Worm (Caenorhabditis elegans) whole organism, young adult: ENCODE data around the gene F20D6.6.

Source experiments
- B0019.2 ChIP-seq: fragments of 200-800 bp; sonication (Bioruptor generic); conservative IDR thresholded peaks from 2 replicates; pipeline ENCODE4 v1.3.6; 2022; ENCODE audit warnings: missing genetic modification reagents, missing genetic modification characterization, missing compliant biosample characterization
- B0035.1 ChIP-seq: sonication (generic microtip); optimal IDR thresholded peaks from 2 replicates; lab custom pipeline; 2016; ENCODE audit warnings: missing genetic modification characterization, mild to moderate bottlenecking, missing compliant biosample characterization, missing genotype, missing genetic modification reagents
- F57A8.1 ChIP-seq: fragments of 200-800 bp; sonication (Bioruptor generic); optimal IDR thresholded peaks from 2 replicates; lab custom pipeline; 2018; ENCODE audit warnings: mild to moderate bottlenecking, missing genetic modification characterization, moderate library complexity, missing compliant biosample characterization
- T07F8.4 ChIP-seq: sonication (generic microtip); optimal IDR thresholded peaks from 2 replicates; lab custom pipeline; 2016; ENCODE audit warnings: mild to moderate bottlenecking, missing genetic modification characterization, moderate library complexity, missing compliant biosample characterization
- T26A5.8 ChIP-seq: sonication (generic microtip); optimal IDR thresholded peaks from 2 replicates; lab custom pipeline; 2016; ENCODE audit warnings: missing genetic modification characterization, missing compliant biosample characterization
- Y53F4B.3 ChIP-seq: fragments of 200-800 bp; sonication (Bioruptor generic); IDR thresholded peaks from 2 replicates; pipeline ENCODE4 v1.3.6; 2022; ENCODE audit warnings: missing genetic modification reagents, missing genetic modification characterization, missing compliant biosample characterization
- Y67H2A.10 ChIP-seq: fragments of 200-800 bp; sonication (Bioruptor generic); conservative IDR thresholded peaks from 2 replicates; pipeline ENCODE4 v1.3.6; 2022; ENCODE audit warnings: missing genetic modification reagents, missing genetic modification characterization, missing compliant biosample characterization
- Y79H2A.3 ChIP-seq: fragments of 200-800 bp; sonication (Bioruptor generic); conservative IDR thresholded peaks from 2 replicates; pipeline ENCODE4 v1.3.6; 2022; ENCODE audit warnings: missing genetic modification reagents, missing genetic modification characterization, missing compliant biosample characterization
- ama-1 ChIP-seq, 3 experiments: fragments of 150-350 bp in 1 of 3; sonication (generic microtip) in 2 of 3; optimal IDR thresholded peaks; 2 replicates each; lab custom pipeline; 2014 to 2018; ENCODE audit warnings: missing biosample characterization in 2 of 3, missing genetic modification characterization in 2 of 3, missing genetic modification reagents in 2 of 3
- bed-1 ChIP-seq: fragments of 200-800 bp; sonication (Bioruptor generic); IDR thresholded peaks from 2 replicates; pipeline ENCODE4 v1.3.6; 2022; ENCODE audit warnings: missing genetic modification reagents, missing genetic modification characterization, missing compliant biosample characterization
- cebp-2 ChIP-seq: fragments of 200-800 bp; sonication (Bioruptor generic); IDR thresholded peaks from 2 replicates; pipeline ENCODE4 v1.3.6; 2022; ENCODE audit warnings: missing genetic modification characterization, missing compliant biosample characterization
- ceh-27 ChIP-seq: fragments of 200-800 bp; sonication (Bioruptor generic); optimal IDR thresholded peaks from 2 replicates; lab custom pipeline; 2018; ENCODE audit warnings: mild to moderate bottlenecking, missing genetic modification characterization, moderate library complexity, missing compliant biosample characterization
- chd-7 ChIP-seq: sonication (generic microtip); optimal IDR thresholded peaks from 2 replicates; lab custom pipeline; 2016; ENCODE audit warnings: mild to moderate bottlenecking, missing genetic modification characterization, moderate library complexity, missing compliant biosample characterization
- efl-1 ChIP-seq: fragments of 150-350 bp; optimal IDR thresholded peaks from 2 replicates; lab custom pipeline; 2014; ENCODE audit warnings: missing biosample characterization, missing genetic modification reagents, missing genetic modification characterization
- him-1 ChIP-seq: sonication (generic microtip); optimal IDR thresholded peaks from 2 replicates; lab custom pipeline; 2016; ENCODE audit warnings: missing genotype, missing genetic modification reagents, missing genetic modification characterization, missing compliant biosample characterization
- hmg-1.2 ChIP-seq: fragments of 200-800 bp; sonication (Bioruptor generic); IDR thresholded peaks from 2 replicates; pipeline ENCODE4 v1.3.6; 2022; ENCODE audit warnings: missing genetic modification reagents, missing genetic modification characterization, missing compliant biosample characterization
- let-526 ChIP-seq: fragments of 200-800 bp; sonication (Bioruptor generic); IDR thresholded peaks from 2 replicates; pipeline ENCODE4 v1.3.6; 2022; ENCODE audit warnings: missing genetic modification reagents, missing genetic modification characterization, missing compliant biosample characterization
- lin-26 ChIP-seq: fragments of 200-800 bp; sonication (Bioruptor generic); IDR thresholded peaks from 2 replicates; pipeline ENCODE4 v1.3.6; 2022; ENCODE audit warnings: missing genetic modification reagents, missing genetic modification characterization, missing compliant biosample characterization
- lin-35 ChIP-seq, 3 experiments: fragments of 150-350 bp in 2 of 3; sonication (generic microtip) in 1 of 3; optimal IDR thresholded peaks; 2 replicates each; lab custom pipeline; 2014 to 2018; ENCODE audit warnings: missing biosample characterization in 3 of 3, missing genetic modification characterization in 3 of 3, missing genetic modification reagents in 3 of 3
- madf-6 ChIP-seq: fragments of 200-800 bp; sonication (Bioruptor generic); IDR thresholded peaks from 2 replicates; pipeline ENCODE4 v1.3.6; 2022; ENCODE audit warnings: missing genetic modification reagents, missing genetic modification characterization, missing compliant biosample characterization
- madf-8 ChIP-seq: fragments of 200-800 bp; sonication (Bioruptor generic); conservative IDR thresholded peaks from 2 replicates; pipeline ENCODE4 v1.3.6; 2022; ENCODE audit warnings: missing genetic modification reagents, missing genetic modification characterization, missing compliant biosample characterization
- mxl-1 ChIP-seq: sonication (generic microtip); optimal IDR thresholded peaks from 2 replicates; lab custom pipeline; 2016; ENCODE audit warnings: missing genetic modification characterization, missing compliant biosample characterization
- nfya-1 ChIP-seq: sonication (generic microtip); optimal IDR thresholded peaks from 2 replicates; lab custom pipeline; 2017; ENCODE audit warnings: antibody characterized with exemption, missing compliant biosample characterization, missing genetic modification characterization, borderline replicate concordance; ENCODE audit not compliant: insufficient read depth
- nhr-27 ChIP-seq: fragments of 200-800 bp; sonication (Bioruptor generic); optimal IDR thresholded peaks from 2 replicates; lab custom pipeline; 2018; ENCODE audit warnings: mild to moderate bottlenecking, missing genetic modification characterization, moderate library complexity, missing compliant biosample characterization
- pha-4 ChIP-seq: fragments of 150-350 bp; sonication (generic microtip); optimal IDR thresholded peaks from 2 replicates; lab custom pipeline; 2014; ENCODE audit warnings: missing biosample characterization, missing genetic modification reagents, missing genetic modification characterization
- rcor-1 ChIP-seq: fragments of 200-800 bp; sonication (Bioruptor generic); IDR thresholded peaks from 2 replicates; pipeline ENCODE4 v1.3.6; 2022; ENCODE audit warnings: missing genetic modification reagents, missing genetic modification characterization, missing compliant biosample characterization
- sdz-38 ChIP-seq: sonication (generic microtip); optimal IDR thresholded peaks from 2 replicates; lab custom pipeline; 2016; ENCODE audit warnings: missing genotype, missing genetic modification characterization, missing compliant biosample characterization
- unc-62 ChIP-seq: fragments of 150-350 bp; optimal IDR thresholded peaks from 2 replicates; lab custom pipeline; 2014; ENCODE audit warnings: missing biosample characterization, missing genetic modification reagents, missing genetic modification characterization
- xnd-1 ChIP-seq: sonication (generic microtip); optimal IDR thresholded peaks from 2 replicates; lab custom pipeline; 2016; ENCODE audit warnings: missing genotype, missing genetic modification reagents, missing genetic modification characterization, missing compliant biosample characterization
- ztf-26 ChIP-seq: sonication (generic microtip); optimal IDR thresholded peaks from 2 replicates; lab custom pipeline; 2017; ENCODE audit warnings: missing genetic modification characterization, missing compliant biosample characterization

Gene F20D6.6

DNA sequence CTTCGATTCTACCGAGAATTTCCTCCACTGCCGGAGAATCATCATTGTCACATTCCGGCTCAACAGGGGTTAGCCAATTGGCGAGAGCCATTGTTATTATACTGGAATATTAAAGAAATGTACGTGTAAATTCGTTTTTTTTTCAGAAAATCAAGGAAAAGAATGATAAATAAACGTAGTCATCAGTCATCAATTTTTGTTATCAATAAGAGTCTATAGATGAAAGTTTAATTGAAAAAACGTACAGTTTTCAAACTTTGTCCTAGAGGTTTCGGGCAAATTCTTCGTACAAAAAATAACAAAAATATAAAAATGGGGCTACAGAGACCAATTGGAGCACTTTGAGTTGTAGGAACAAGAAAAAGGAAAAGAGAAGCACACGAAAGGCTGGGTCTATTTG is 39.3 kb downstream of the F20D6.6 start, which contains the start of gene F20D6.11:
Gene F20D6.11 (minus strand): TSS at position 101 of the 400 bp plus-strand sequence.
- TF ChIP-seq Y67H2A.10 (no peak), hmg-1.2 (GFP tag; lab: Robert Waterston, UW) (no peak), B0019.2 (GFP tag; lab: Robert Waterston, UW) (no peak), bed-1 (GFP tag; lab: Robert Waterston, UW) (no peak), F57A8.1 (no peak), efl-1 (GFP tag; lab: Kevin White, UChicago) (no peak), B0035.1 (tag; lab: Kevin White, UChicago) (no peak), T07F8.4 (tag; lab: Kevin White, UChicago) (no peak), madf-8 (GFP tag; lab: Robert Waterston, UW) (no peak), madf-6 (no peak), Y79H2A.3 (GFP tag; lab: Robert Waterston, UW) (no peak), ama-1 (optimal IDR thresholded peaks at IDR 0.05; lab: Kevin White, UChicago) (no peak), ama-1 (GFP tag; optimal IDR thresholded peaks at IDR 0.05; lab: Kevin White, UChicago) (no peak)

DNA sequence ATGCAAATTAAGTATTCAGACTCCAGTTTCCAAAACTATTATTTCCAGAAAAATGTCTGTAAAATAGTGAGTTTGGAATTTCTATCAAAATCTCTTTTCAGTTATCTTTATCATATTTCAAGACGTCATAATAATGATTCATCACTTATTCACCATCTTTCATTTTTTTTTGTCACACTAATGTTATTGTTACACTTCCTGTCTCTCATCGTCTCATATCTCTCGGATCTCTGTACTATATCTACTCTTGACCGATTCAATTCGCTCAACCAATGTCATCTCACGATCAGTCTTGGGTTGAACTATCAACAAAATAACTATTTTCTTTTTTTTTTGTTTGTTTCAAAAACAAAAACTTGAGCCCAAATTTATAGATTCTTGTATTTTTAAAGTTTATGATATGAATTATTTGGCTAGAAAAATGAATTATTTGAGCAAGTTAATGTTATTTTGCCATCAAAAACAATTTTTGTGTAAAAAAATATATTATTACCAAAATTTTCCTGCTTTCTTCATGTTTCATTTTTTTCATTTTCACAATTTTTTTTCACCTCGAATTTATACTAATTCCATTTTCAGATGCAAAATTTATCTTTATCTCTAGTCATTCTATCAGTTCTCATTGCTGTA is 41.6 kb downstream of the F20D6.6 start, which contains the start of gene cri-2:
Gene cri-2 (plus strand): TSS at position 580 of the 630 bp plus-strand sequence.
- TF ChIP-seq cebp-2 (GFP tag; lab: Robert Waterston, UW) (no peak), hmg-1.2 (GFP tag; lab: Robert Waterston, UW) (peak; percentile 18; the same call in 1 of the 2 replicates)

DNA sequence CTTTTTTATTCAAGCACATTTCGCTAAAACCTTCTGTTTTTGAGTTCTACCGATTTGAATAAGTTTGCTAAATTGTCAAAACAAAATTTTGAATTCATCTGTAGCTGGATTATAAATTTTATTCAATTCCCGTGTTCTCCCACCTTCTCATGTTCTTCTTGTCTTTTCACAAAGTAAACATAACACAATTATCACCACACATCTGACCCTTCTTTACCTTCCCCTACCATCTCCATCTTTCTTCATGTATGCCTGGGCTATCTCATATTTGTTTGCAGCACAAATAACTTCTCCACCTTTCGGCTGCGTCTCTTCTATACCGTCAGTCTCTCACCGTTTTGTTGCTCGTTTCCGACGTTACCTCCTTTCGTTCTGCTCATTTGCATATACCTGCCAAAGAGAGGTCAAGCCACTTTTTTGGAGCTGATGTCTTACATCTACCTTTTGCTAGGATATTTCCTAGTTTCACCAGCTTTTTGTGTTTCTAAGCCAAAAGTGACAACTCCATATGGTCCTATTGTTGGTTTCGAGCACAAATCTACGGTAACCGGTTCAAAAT is 43.4 kb downstream of the F20D6.6 start, which contains the start of gene cest-17:
Gene cest-17 (plus strand): TSS at position 248 of the 559 bp plus-strand sequence.
- TF ChIP-seq hmg-1.2 (GFP tag; lab: Robert Waterston, UW) (peak; percentile 30; the same call in 1 of the 2 replicates), Y53F4B.3 (GFP tag; lab: Robert Waterston, UW) (no peak), lin-26 (no peak), mxl-1 (tag; lab: Kevin White, UChicago) (no peak)

DNA sequence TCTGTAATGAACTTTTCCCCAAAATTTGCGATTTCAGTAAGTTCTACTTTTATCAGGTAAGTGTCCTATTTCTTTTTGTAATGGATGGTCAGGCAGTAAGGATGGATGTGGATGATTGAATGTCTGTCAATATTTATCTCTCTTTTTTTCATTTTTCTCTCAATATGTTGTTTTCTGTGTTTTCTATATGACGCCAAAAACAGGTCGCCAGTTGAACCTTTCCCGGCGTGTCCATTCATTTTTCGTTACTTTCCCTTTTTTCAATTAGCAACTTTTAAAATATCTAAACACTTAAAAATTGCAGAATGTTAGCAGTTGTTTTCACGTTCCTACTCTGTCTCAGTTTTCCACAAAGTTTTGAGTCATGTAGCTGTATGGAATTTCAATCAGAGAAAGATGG is 47.2 kb downstream of the F20D6.6 start, which contains the start of gene timp-1:
Gene timp-1 (plus strand): TSS at position 305 of the 400 bp plus-strand sequence.
- TF ChIP-seq him-1 (tag; lab: Kevin White, UChicago) (no peak), pha-4 (tag; lab: Kevin White, UChicago) (no peak), chd-7 (tag; lab: Kevin White, UChicago) (no peak), nfya-1 (tag; lab: Kevin White, UChicago) (no peak), ztf-26 (tag; lab: Kevin White, UChicago) (no peak), B0019.2 (GFP tag; lab: Robert Waterston, UW) (no peak), rcor-1 (GFP tag; lab: Robert Waterston, UW) (no peak), xnd-1 (tag; lab: Kevin White, UChicago) (no peak), unc-62 (GFP tag; lab: Kevin White, UChicago) (no peak), madf-6 (no peak), sdz-38 (tag; lab: Kevin White, UChicago) (no peak), T26A5.8 (tag; lab: Kevin White, UChicago) (no peak), B0035.1 (tag; lab: Kevin White, UChicago) (no peak), ceh-27 (GFP tag; lab: Kevin White, UChicago) (no peak)

DNA sequence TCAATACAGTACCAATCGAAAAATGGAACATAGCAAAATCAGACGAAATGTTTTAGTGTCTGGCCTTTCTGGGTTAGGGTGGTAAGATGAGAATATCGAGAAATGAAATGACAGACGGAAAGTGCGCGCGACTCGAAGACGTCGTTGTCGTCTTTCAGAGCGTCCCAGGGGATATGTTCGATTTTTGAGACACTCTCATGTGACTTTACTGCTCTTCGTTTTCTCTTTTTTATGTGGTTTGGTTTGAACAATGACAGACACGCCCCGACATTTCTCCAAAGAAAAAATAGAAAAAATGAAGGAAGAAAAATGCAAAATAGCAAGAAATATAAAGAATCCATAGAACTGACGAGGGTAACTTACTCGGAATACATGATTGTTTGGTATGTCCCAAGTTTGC is 50.8 kb downstream of the F20D6.6 start:
- TF ChIP-seq nhr-27 (tag; lab: Kevin White, UChicago): no peak
- no peak for TF ChIP-seq let-526
- TF ChIP-seq nfya-1 (tag; lab: Kevin White, UChicago): no peak
- no peak for TF ChIP-seq unc-62 (GFP tag; lab: Kevin White, UChicago)
- TF ChIP-seq lin-35 (GFP tag; optimal IDR thresholded peaks at IDR 0.05; lab: Kevin White, UChicago): no peak
